Fruit fly (Drosophila melanogaster): ENCODE data around the gene GlcAT-P.
A peak's percentile ranks its signal among the peaks of the same experiment; 100 is the strongest.

The GlcAT-P gene

dm6 chr3L:11197291-11198021, at the start of gene GlcAT-P:
Gene GlcAT-P, minus strand, starts transcription at chr3L:11197536.
- TF ChIP-seq CTCF (optimal IDR thresholded peaks at IDR 0.05): no peak
- no peak for TF ChIP-seq CG8478 (optimal IDR thresholded peaks at IDR 0.05)

- TF ChIP-seq CG8478 (optimal IDR thresholded peaks at IDR 0.05) (no peak), CTCF (optimal IDR thresholded peaks at IDR 0.05) (no peak)
These were observed 48.9 kb upstream of the GlcAT-P start for dm6 chr3L:11246046-11246887.

dm6 chr3L:11244024-11244576, 46.8 kb upstream of the GlcAT-P start:
- TF ChIP-seq CTCF (optimal IDR thresholded peaks at IDR 0.05) (no peak), CG8478 (optimal IDR thresholded peaks at IDR 0.05) (no peak)

- no peak for TF ChIP-seq CG8478 (optimal IDR thresholded peaks at IDR 0.05)
- TF ChIP-seq CTCF (optimal IDR thresholded peaks at IDR 0.05): no peak
These were observed 45.9 kb upstream of the GlcAT-P start for dm6 chr3L:11243292-11243670.

dm6 chr3L:11242410-11243291, 45.3 kb upstream of the GlcAT-P start:
- TF ChIP-seq CTCF (optimal IDR thresholded peaks at IDR 0.05): no peak
- TF ChIP-seq CG8478 (optimal IDR thresholded peaks at IDR 0.05): no peak

- TF ChIP-seq CG8478 (optimal IDR thresholded peaks at IDR 0.05): no peak
- no peak for TF ChIP-seq CTCF (optimal IDR thresholded peaks at IDR 0.05)
These were observed 44.6 kb upstream of the GlcAT-P start for dm6 chr3L:11241949-11242348.

dm6 chr3L:11239191-11239641, 41.9 kb upstream of the GlcAT-P start:
- no peak for TF ChIP-seq CG8478 (optimal IDR thresholded peaks at IDR 0.05)
- TF ChIP-seq CTCF (optimal IDR thresholded peaks at IDR 0.05): no peak

dm6 chr3L:11237127-11237759, 39.9 kb upstream of the GlcAT-P start:
- TF ChIP-seq CTCF (optimal IDR thresholded peaks at IDR 0.05) (no peak), CG8478 (optimal IDR thresholded peaks at IDR 0.05) (no peak)

- TF ChIP-seq CG8478 (optimal IDR thresholded peaks at IDR 0.05) (no peak), CTCF (optimal IDR thresholded peaks at IDR 0.05) (no peak)
These were observed 38.8 kb upstream of the GlcAT-P start, which contains the start of gene Ir68a for dm6 chr3L:11236118-11236517. Gene Ir68a, minus strand, starts transcription at chr3L:11236218.

dm6 chr3L:11233547-11233946, 36.2 kb upstream of the GlcAT-P start:
- no peak for TF ChIP-seq CG8478 (optimal IDR thresholded peaks at IDR 0.05)
- TF ChIP-seq CTCF (optimal IDR thresholded peaks at IDR 0.05): no peak

- TF ChIP-seq CG8478 (optimal IDR thresholded peaks at IDR 0.05) (no peak), CTCF (optimal IDR thresholded peaks at IDR 0.05) (no peak)
These were observed 30.4 kb upstream of the GlcAT-P start for dm6 chr3L:11227708-11228107.

dm6 chr3L:11224651-11225050, 27.3 kb upstream of the GlcAT-P start:
- peak in 1 of 2 experiments; percentile 49 for TF ChIP-seq CTCF (optimal IDR thresholded peaks at IDR 0.05)
- TF ChIP-seq CG8478 (optimal IDR thresholded peaks at IDR 0.05): no peak

dm6 chr3L:11218892-11219291, 21.6 kb upstream of the GlcAT-P start:
- TF ChIP-seq CG8478 (optimal IDR thresholded peaks at IDR 0.05) (no peak), CTCF (optimal IDR thresholded peaks at IDR 0.05) (no peak)

- TF ChIP-seq CG8478 (optimal IDR thresholded peaks at IDR 0.05) (no peak), CTCF (optimal IDR thresholded peaks at IDR 0.05) (no peak)
These were observed 20.6 kb upstream of the GlcAT-P start for dm6 chr3L:11217893-11218292.
